Worm (Caenorhabditis elegans) whole organism, mixed stage, embryonic: Measurements from ENCODE around the gene srw-60.

Experiments used
- M03D4.4 ChIP-seq: sonication (generic microtip); optimal IDR thresholded peaks from 2 replicates; lab custom pipeline; 2017; ENCODE audit warnings: mild to moderate bottlenecking, missing genetic modification characterization, missing compliant biosample characterization
- bed-3 ChIP-seq: fragments of 200-800 bp; sonication (Bioruptor generic); optimal IDR thresholded peaks from 3 replicates; lab custom pipeline; 2018; ENCODE audit warnings: mild to moderate bottlenecking, missing genetic modification characterization, moderate library complexity, missing compliant biosample characterization
- blmp-1 ChIP-seq: fragments of 150-350 bp; optimal IDR thresholded peaks from 2 replicates; lab custom pipeline; 2014; ENCODE audit warnings: missing biosample characterization, missing genetic modification characterization
- ceh-39 ChIP-seq: fragments of 150-350 bp; optimal IDR thresholded peaks from 2 replicates; lab custom pipeline; 2014; ENCODE audit warnings: missing biosample characterization, missing genetic modification characterization
- ceh-43 ChIP-seq: fragments of 200-800 bp; sonication (Bioruptor generic); optimal IDR thresholded peaks from 2 replicates; lab custom pipeline; 2018; ENCODE audit warnings: mild to moderate bottlenecking, missing genetic modification characterization, moderate library complexity, missing compliant biosample characterization
- ceh-83 ChIP-seq: fragments of 200-800 bp; sonication (Bioruptor generic); optimal IDR thresholded peaks from 2 replicates; lab custom pipeline; 2018; ENCODE audit warnings: mild to moderate bottlenecking, missing genetic modification characterization, missing compliant biosample characterization
- ces-1 ChIP-seq: fragments of 150-350 bp; optimal IDR thresholded peaks from 2 replicates; lab custom pipeline; 2014; ENCODE audit warnings: missing biosample characterization, missing genetic modification reagents, missing genetic modification characterization
- cnd-1 ChIP-seq: fragments of 200-800 bp; sonication (Bioruptor generic); optimal IDR thresholded peaks from 2 replicates; lab custom pipeline; 2018; ENCODE audit warnings: mild to moderate bottlenecking, missing genetic modification characterization, missing compliant biosample characterization
- drap-1 ChIP-seq: fragments of 200-800 bp; sonication (Bioruptor generic); optimal IDR thresholded peaks from 3 replicates; lab custom pipeline; 2018; ENCODE audit warnings: mild to moderate bottlenecking, missing genetic modification characterization, missing compliant biosample characterization
- elt-1 ChIP-seq: sonication (generic microtip); optimal IDR thresholded peaks from 2 replicates; lab custom pipeline; 2017; ENCODE audit warnings: missing genetic modification characterization, mild to moderate bottlenecking, missing compliant biosample characterization, antibody characterized with exemption, moderate library complexity, borderline replicate concordance; ENCODE audit not compliant: insufficient read depth
- elt-3 ChIP-seq: fragments of 150-350 bp; optimal IDR thresholded peaks from 2 replicates; lab custom pipeline; 2014; ENCODE audit warnings: missing biosample characterization, missing genetic modification characterization
- flh-1 ChIP-seq: fragments of 200-800 bp; sonication (Bioruptor generic); optimal IDR thresholded peaks from 2 replicates; lab custom pipeline; 2018; ENCODE audit warnings: mild to moderate bottlenecking, missing genetic modification characterization, moderate library complexity, missing compliant biosample characterization
- ham-2 ChIP-seq: fragments of 200-800 bp; sonication (Bioruptor generic); optimal IDR thresholded peaks from 2 replicates; lab custom pipeline; 2018; ENCODE audit warnings: mild to moderate bottlenecking, missing genetic modification characterization, missing compliant biosample characterization
- hlh-1 ChIP-seq: fragments of 150-350 bp; optimal IDR thresholded peaks from 2 replicates; lab custom pipeline; 2014; ENCODE audit warnings: missing biosample characterization, missing genetic modification reagents, missing genetic modification characterization
- lin-13 ChIP-seq: fragments of 150-350 bp; optimal IDR thresholded peaks from 2 replicates; lab custom pipeline; 2014; ENCODE audit warnings: missing biosample characterization, missing genetic modification characterization
- lin-32 ChIP-seq: fragments of 200-800 bp; sonication (Bioruptor generic); optimal IDR thresholded peaks from 2 replicates; lab custom pipeline; 2018; ENCODE audit warnings: mild to moderate bottlenecking, missing genetic modification characterization, missing compliant biosample characterization
- lsy-2 ChIP-seq: fragments of 150-350 bp; optimal IDR thresholded peaks from 2 replicates; lab custom pipeline; 2014; ENCODE audit warnings: missing biosample characterization, missing genetic modification characterization
- mab-5 ChIP-seq: fragments of 150-350 bp; optimal IDR thresholded peaks from 2 replicates; lab custom pipeline; 2014; ENCODE audit warnings: missing biosample characterization, missing genetic modification characterization
- mep-1 ChIP-seq: fragments of 150-350 bp; optimal IDR thresholded peaks from 2 replicates; lab custom pipeline; 2017; ENCODE audit warnings: missing biosample characterization, missing genetic modification reagents, missing genetic modification characterization, inconsistent platforms
- mls-2 ChIP-seq: sonication (generic microtip); optimal IDR thresholded peaks from 2 replicates; lab custom pipeline; 2016; ENCODE audit warnings: mild to moderate bottlenecking, missing genetic modification characterization, moderate library complexity, missing compliant biosample characterization
- nhr-12 ChIP-seq: fragments of 150-350 bp; optimal IDR thresholded peaks from 2 replicates; lab custom pipeline; 2014; ENCODE audit warnings: missing biosample characterization, missing genetic modification characterization
- nhr-2 ChIP-seq: fragments of 150-350 bp; optimal IDR thresholded peaks from 2 replicates; lab custom pipeline; 2014; ENCODE audit warnings: missing biosample characterization, missing genetic modification characterization
- nhr-237 ChIP-seq: fragments of 150-350 bp; optimal IDR thresholded peaks from 2 replicates; lab custom pipeline; 2014; ENCODE audit warnings: missing biosample characterization, missing genetic modification characterization
- nhr-28 ChIP-seq: fragments of 150-350 bp; optimal IDR thresholded peaks from 2 replicates; lab custom pipeline; 2014; ENCODE audit warnings: missing biosample characterization, missing genetic modification characterization
- nhr-76 ChIP-seq: sonication (generic microtip); optimal IDR thresholded peaks from 2 replicates; lab custom pipeline; 2017; ENCODE audit warnings: missing biosample characterization, missing genetic modification characterization
- pha-4 ChIP-seq: fragments of 150-350 bp; optimal IDR thresholded peaks from 2 replicates; lab custom pipeline; 2018; ENCODE audit warnings: missing biosample characterization, missing genetic modification reagents, missing genetic modification characterization
- sem-2 ChIP-seq: fragments of 200-800 bp; sonication (Bioruptor generic); optimal IDR thresholded peaks from 2 replicates; lab custom pipeline; 2018; ENCODE audit warnings: mild to moderate bottlenecking, missing genetic modification characterization, missing compliant biosample characterization
- snpc-4 ChIP-seq: fragments of 150-350 bp; optimal IDR thresholded peaks from 2 replicates; lab custom pipeline; 2014; ENCODE audit warnings: missing biosample characterization, missing genetic modification characterization
- sptf-1 ChIP-seq: sonication (generic microtip); optimal IDR thresholded peaks from 2 replicates; lab custom pipeline; 2017; ENCODE audit warnings: mild to moderate bottlenecking, missing genetic modification characterization, moderate library complexity, missing compliant biosample characterization
- tbx-8 ChIP-seq: fragments of 200-800 bp; sonication (Bioruptor generic); optimal IDR thresholded peaks from 2 replicates; lab custom pipeline; 2018; ENCODE audit warnings: mild to moderate bottlenecking, missing genetic modification characterization, moderate library complexity, missing compliant biosample characterization
- unc-120 ChIP-seq: sonication (generic microtip); optimal IDR thresholded peaks from 2 replicates; lab custom pipeline; 2017; ENCODE audit warnings: missing genetic modification characterization, missing compliant biosample characterization; ENCODE audit not compliant: poor library complexity, severe bottlenecking
- unc-39 ChIP-seq: fragments of 150-350 bp; optimal IDR thresholded peaks from 2 replicates; lab custom pipeline; 2014; ENCODE audit warnings: missing biosample characterization, missing genetic modification characterization
- unc-62 ChIP-seq: fragments of 150-350 bp; optimal IDR thresholded peaks from 2 replicates; lab custom pipeline; 2014; ENCODE audit warnings: missing biosample characterization, missing genetic modification reagents, missing genetic modification characterization

srw-60 gene

ce11 chrII:2987854-2988350 is 29.5 kb downstream of the srw-60 start, which contains the start of gene lido-7:
lido-7 (plus strand) TSS chrII:2988300.
- TF ChIP-seq pha-4 (tag; lab: Kevin White, UChicago) (peak; percentile 12), nhr-12 (tag; lab: Kevin White, UChicago) (no peak), nhr-76 (no peak), mls-2 (no peak), mep-1 (tag; lab: Kevin White, UChicago) (no peak), hlh-1 (peak; percentile 8), lin-32 (GFP tag; lab: Kevin White, UChicago) (peak; percentile 21), ham-2 (GFP tag; lab: Kevin White, UChicago) (no peak), lin-13 (tag; lab: Kevin White, UChicago) (peak; percentile 5), nhr-28 (tag; lab: Kevin White, UChicago) (no peak), ceh-83 (no peak), tbx-8 (GFP tag; lab: Kevin White, UChicago) (no peak), unc-62 (GFP tag; lab: Kevin White, UChicago) (no peak), sptf-1 (tag; lab: Kevin White, UChicago) (peak; percentile 40), ces-1 (GFP tag; lab: Kevin White, UChicago) (no peak), snpc-4 (no peak), M03D4.4 (peak; percentile 3), lsy-2 (tag; lab: Kevin White, UChicago) (peak; percentile 25), unc-120 (peak; percentile 37), flh-1 (GFP tag; lab: Kevin White, UChicago) (no peak), unc-39 (no peak), nhr-2 (tag; lab: Kevin White, UChicago) (peak; percentile 30)

- no peak for TF ChIP-seq hlh-1
- TF ChIP-seq ham-2 (GFP tag; lab: Kevin White, UChicago) = peak; percentile 52
Observed at ce11 chrII:2990089-2990488, 31.7 kb downstream of the srw-60 start.

ce11 chrII:2991555-2992083 is 33.2 kb downstream of the srw-60 start, which contains the start of gene K08A2.2:
K08A2.2 (plus strand) TSS chrII:2991605.
- TF ChIP-seq bed-3 (no peak), flh-1 (GFP tag; lab: Kevin White, UChicago) (no peak), sem-2 (no peak), nhr-2 (tag; lab: Kevin White, UChicago) (no peak), nhr-28 (tag; lab: Kevin White, UChicago) (no peak)

- no peak for TF ChIP-seq ceh-39 (tag; lab: Kevin White, UChicago)
- no peak for TF ChIP-seq blmp-1 (tag; lab: Kevin White, UChicago)
- no peak for TF ChIP-seq nhr-2 (tag; lab: Kevin White, UChicago)
- TF ChIP-seq ham-2 (GFP tag; lab: Kevin White, UChicago) = no peak
- no peak for TF ChIP-seq tbx-8 (GFP tag; lab: Kevin White, UChicago)
- TF ChIP-seq mab-5 (tag; lab: Kevin White, UChicago) = no peak
- no peak for TF ChIP-seq elt-3 (tag; lab: Kevin White, UChicago)
- no peak for TF ChIP-seq M03D4.4
- TF ChIP-seq ceh-43 (GFP tag; lab: Kevin White, UChicago) = no peak
- no peak for TF ChIP-seq flh-1 (GFP tag; lab: Kevin White, UChicago)
- no peak for TF ChIP-seq mep-1 (tag; lab: Kevin White, UChicago)
- no peak for TF ChIP-seq ceh-83
- TF ChIP-seq sptf-1 (tag; lab: Kevin White, UChicago) = no peak
- TF ChIP-seq lin-32 (GFP tag; lab: Kevin White, UChicago) = no peak
- no peak for TF ChIP-seq unc-120
Observed at ce11 chrII:2992300-2992699, 33.9 kb downstream of the srw-60 start.

- TF ChIP-seq drap-1 (GFP tag; lab: Kevin White, UChicago) (no peak), mab-5 (tag; lab: Kevin White, UChicago) (peak; percentile 98), nhr-237 (tag; lab: Kevin White, UChicago) (no peak), nhr-12 (tag; lab: Kevin White, UChicago) (no peak), sptf-1 (tag; lab: Kevin White, UChicago) (no peak), elt-1 (tag; lab: Kevin White, UChicago) (no peak), lin-13 (tag; lab: Kevin White, UChicago) (no peak), snpc-4 (no peak), mls-2 (no peak), flh-1 (GFP tag; lab: Kevin White, UChicago) (no peak), ceh-39 (tag; lab: Kevin White, UChicago) (peak; percentile 2), unc-62 (GFP tag; lab: Kevin White, UChicago) (peak; percentile 94), unc-39 (peak; percentile 42), cnd-1 (tag; lab: Kevin White, UChicago) (peak; percentile 68), unc-120 (peak; percentile 19), nhr-2 (tag; lab: Kevin White, UChicago) (peak; percentile 62), tbx-8 (GFP tag; lab: Kevin White, UChicago) (no peak), ces-1 (GFP tag; lab: Kevin White, UChicago) (peak; percentile 23), lin-32 (GFP tag; lab: Kevin White, UChicago) (peak; percentile 23), ham-2 (GFP tag; lab: Kevin White, UChicago) (no peak), hlh-1 (peak; percentile 99)
Observed at ce11 chrII:2994590-2995392, 36.4 kb downstream of the srw-60 start.
